Fruit fly (Drosophila melanogaster) whole organism, prepupa: Measurements from ENCODE around the gene Nha1.

Experiments used
- Blimp-1 ChIP-seq: fragments of 200-800 bp; sonication (Bioruptor generic); optimal IDR thresholded peaks from 3 replicates; lab custom pipeline; 2017; ENCODE audit warnings: missing biosample characterization, missing genetic modification characterization, mild to moderate bottlenecking, moderate library complexity, missing genetic modification reagents
- CG10631 ChIP-seq: fragments of 200-800 bp; sonication (Bioruptor generic); optimal IDR thresholded peaks from 2 replicates; lab custom pipeline; 2016; ENCODE audit warnings: missing biosample characterization, missing genetic modification characterization
- CG10669 ChIP-seq: fragments of 200-800 bp; sonication (Bioruptor generic); optimal IDR thresholded peaks from 3 replicates; lab custom pipeline; 2018; ENCODE audit warnings: missing biosample characterization, mild to moderate bottlenecking, missing genetic modification characterization, moderate library complexity
- CG11294 ChIP-seq: fragments of 200-800 bp; sonication (Bioruptor generic); IDR thresholded peaks from 2 replicates; pipeline ENCODE4 v1.3.6; 2022; ENCODE audit warnings: missing biosample characterization, missing genetic modification characterization
- CG11762 ChIP-seq: fragments of 200-800 bp; sonication (Bioruptor generic); optimal IDR thresholded peaks from 3 replicates; lab custom pipeline; 2016; ENCODE audit warnings: missing biosample characterization, missing genetic modification characterization; ENCODE audit not compliant: insufficient read depth
- CG15336 ChIP-seq: fragments of 200-800 bp; sonication (Bioruptor generic); IDR thresholded peaks from 2 replicates; pipeline ENCODE4 v1.3.6; 2022; ENCODE audit warnings: missing biosample characterization, missing genetic modification characterization
- CG1621 ChIP-seq: fragments of 200-800 bp; sonication (Bioruptor generic); optimal IDR thresholded peaks from 3 replicates; lab custom pipeline; 2018; ENCODE audit warnings: missing biosample characterization, mild to moderate bottlenecking, missing genetic modification characterization
- CG3032 ChIP-seq: fragments of 200-800 bp; optimal IDR thresholded peaks from 2 replicates; lab custom pipeline; 2019; ENCODE audit warnings: missing biosample characterization, mild to moderate bottlenecking, missing genetic modification characterization, moderate library complexity
- CG31627 ChIP-seq: fragments of 200-800 bp; sonication (Bioruptor generic); optimal IDR thresholded peaks from 3 replicates; lab custom pipeline; 2016; ENCODE audit warnings: missing biosample characterization, missing genetic modification characterization
- CG32006 ChIP-seq: fragments of 200-800 bp; sonication (Bioruptor generic); optimal IDR thresholded peaks from 3 replicates; lab custom pipeline; 2017; ENCODE audit warnings: missing biosample characterization, mild to moderate bottlenecking, missing genetic modification characterization
- CG34406 ChIP-seq: fragments of 200-800 bp; sonication (Bioruptor generic); optimal IDR thresholded peaks from 3 replicates; lab custom pipeline; 2016; ENCODE audit warnings: missing biosample characterization, missing genetic modification characterization
- CG3919 ChIP-seq: fragments of 200-800 bp; sonication (Bioruptor generic); optimal IDR thresholded peaks from 3 replicates; lab custom pipeline; 2016; ENCODE audit warnings: missing biosample characterization, missing genetic modification characterization
- CG6163 ChIP-seq: fragments of 200-800 bp; sonication (Bioruptor generic); IDR thresholded peaks from 3 replicates; pipeline ENCODE4 v1.3.6; 2022; ENCODE audit warnings: missing biosample characterization, missing genetic modification characterization
- CG6276 ChIP-seq: fragments of 200-800 bp; sonication (Bioruptor generic); optimal IDR thresholded peaks from 2 replicates; lab custom pipeline; 2017; ENCODE audit warnings: missing biosample characterization, mild to moderate bottlenecking, missing genetic modification characterization
- CG6792 ChIP-seq: fragments of 200-800 bp; sonication (Bioruptor generic); optimal IDR thresholded peaks from 3 replicates; lab custom pipeline; 2016; ENCODE audit warnings: missing biosample characterization, missing genetic modification characterization
- CG6808 ChIP-seq: fragments of 200-800 bp; sonication (Bioruptor generic); optimal IDR thresholded peaks from 3 replicates; lab custom pipeline; 2017; ENCODE audit warnings: missing biosample characterization, missing genetic modification characterization, mild to moderate bottlenecking, moderate library complexity, missing genetic modification reagents
- CG6854 ChIP-seq: fragments of 200-800 bp; sonication (Bioruptor generic); optimal IDR thresholded peaks from 2 replicates; lab custom pipeline; 2017; ENCODE audit warnings: missing biosample characterization, mild to moderate bottlenecking, missing genetic modification characterization
- CG7368 ChIP-seq: fragments of 200-800 bp; sonication (Bioruptor generic); optimal IDR thresholded peaks from 3 replicates; lab custom pipeline; 2016; ENCODE audit warnings: missing biosample characterization, missing genetic modification characterization
- CG8119 ChIP-seq: fragments of 200-800 bp; sonication (Bioruptor generic); IDR thresholded peaks from 3 replicates; pipeline ENCODE4 v1.3.6; 2022; ENCODE audit warnings: missing biosample characterization, missing genetic modification characterization
- CG8319 ChIP-seq: fragments of 200-800 bp; sonication (Bioruptor generic); optimal IDR thresholded peaks from 3 replicates; lab custom pipeline; 2016; ENCODE audit warnings: missing biosample characterization, missing genetic modification characterization
- CG9139 ChIP-seq: fragments of 200-800 bp; sonication (Bioruptor generic); optimal IDR thresholded peaks from 3 replicates; lab custom pipeline; 2017; ENCODE audit warnings: missing biosample characterization, mild to moderate bottlenecking, missing genetic modification characterization
- Eip78C ChIP-seq: fragments of 200-800 bp; sonication (Bioruptor generic); peaks from one replicate; lab custom pipeline; 2016; ENCODE audit warnings: missing biosample characterization, missing genetic modification characterization
- Eip93F ChIP-seq: fragments of 200-800 bp; sonication (Bioruptor generic); optimal IDR thresholded peaks from 2 replicates; lab custom pipeline; 2016; ENCODE audit warnings: missing biosample characterization, mild to moderate bottlenecking, missing genetic modification characterization
- Ets21C ChIP-seq: fragments of 200-800 bp; sonication (Bioruptor generic); optimal IDR thresholded peaks from 3 replicates; lab custom pipeline; 2016; ENCODE audit warnings: missing biosample characterization, missing genetic modification characterization
- Ets96B ChIP-seq: fragments of 200-800 bp; optimal IDR thresholded peaks from 2 replicates; lab custom pipeline; 2019; ENCODE audit warnings: missing biosample characterization, mild to moderate bottlenecking, missing genetic modification characterization, moderate library complexity
- Gug ChIP-seq: fragments of 200-800 bp; sonication (Bioruptor generic); IDR thresholded peaks from 2 replicates; pipeline ENCODE4 v1.3.6; 2022; ENCODE audit warnings: missing biosample characterization, missing genetic modification characterization
- Hr38 ChIP-seq: sonication (Bioruptor generic); optimal IDR thresholded peaks from 2 replicates; lab custom pipeline; 2016; ENCODE audit warnings: missing biosample characterization, missing genetic modification characterization
- Hr39 ChIP-seq: fragments of 200-800 bp; sonication (Bioruptor generic); optimal IDR thresholded peaks from 2 replicates; lab custom pipeline; 2016; ENCODE audit warnings: missing biosample characterization, missing genetic modification characterization
- Hr4 ChIP-seq: fragments of 200-800 bp; sonication (Bioruptor generic); optimal IDR thresholded peaks from 3 replicates; lab custom pipeline; 2016; ENCODE audit warnings: missing biosample characterization, missing genetic modification characterization
- Met ChIP-seq: fragments of 200-800 bp; sonication (Bioruptor generic); optimal IDR thresholded peaks from 3 replicates; lab custom pipeline; 2016; ENCODE audit warnings: missing biosample characterization, missing genetic modification characterization
- OdsH ChIP-seq: fragments of 200-800 bp; sonication (Bioruptor generic); optimal IDR thresholded peaks from 3 replicates; lab custom pipeline; 2016; ENCODE audit warnings: missing biosample characterization, missing genetic modification characterization
- Smox ChIP-seq: fragments of 200-800 bp; sonication (Bioruptor generic); optimal IDR thresholded peaks from 3 replicates; lab custom pipeline; 2016; ENCODE audit warnings: missing biosample characterization, missing genetic modification characterization
- Sox102F ChIP-seq: fragments of 200-800 bp; sonication (Bioruptor generic); optimal IDR thresholded peaks from 2 replicates; lab custom pipeline; 2016; ENCODE audit warnings: missing biosample characterization, mild to moderate bottlenecking, missing genetic modification characterization
- Sox15 ChIP-seq: fragments of 200-800 bp; sonication (Bioruptor generic); optimal IDR thresholded peaks from 3 replicates; lab custom pipeline; 2016; ENCODE audit warnings: missing biosample characterization, missing genetic modification characterization
- achi ChIP-seq: fragments of 200-800 bp; sonication (Bioruptor generic); optimal IDR thresholded peaks from 3 replicates; lab custom pipeline; 2016; ENCODE audit warnings: missing biosample characterization, missing genetic modification characterization
- acj6 ChIP-seq: fragments of 200-800 bp; sonication (Bioruptor generic); optimal IDR thresholded peaks from 3 replicates; lab custom pipeline; 2016; ENCODE audit warnings: missing biosample characterization, missing genetic modification characterization
- dac ChIP-seq: fragments of 200-800 bp; sonication (Bioruptor generic); optimal IDR thresholded peaks from 2 replicates; lab custom pipeline; 2017; ENCODE audit warnings: missing biosample characterization, mild to moderate bottlenecking, missing genetic modification characterization
- dsx ChIP-seq: fragments of 200-800 bp; optimal IDR thresholded peaks from 3 replicates; lab custom pipeline; 2019; ENCODE audit warnings: missing biosample characterization, mild to moderate bottlenecking, missing genetic modification characterization, moderate library complexity; ENCODE audit not compliant: poor library complexity, severe bottlenecking
- eg ChIP-seq: fragments of 200-800 bp; sonication (Bioruptor generic); IDR thresholded peaks from 3 replicates; pipeline ENCODE4 v1.3.6; 2022; ENCODE audit warnings: missing biosample characterization, missing genetic modification characterization
- fd85E ChIP-seq: fragments of 200-800 bp; sonication (Bioruptor generic); optimal IDR thresholded peaks from 3 replicates; lab custom pipeline; 2016; ENCODE audit warnings: missing biosample characterization, missing genetic modification characterization
- fkh ChIP-seq: fragments of 200-800 bp; sonication (Bioruptor generic); optimal IDR thresholded peaks from 3 replicates; lab custom pipeline; 2017; ENCODE audit warnings: missing biosample characterization, mild to moderate bottlenecking, missing genetic modification characterization, moderate library complexity
- lz ChIP-seq: fragments of 200-800 bp; sonication (Bioruptor generic); optimal IDR thresholded peaks from 3 replicates; lab custom pipeline; 2016; ENCODE audit warnings: missing biosample characterization, missing genetic modification characterization
- pdm3 ChIP-seq: fragments of 200-800 bp; sonication (Bioruptor generic); optimal IDR thresholded peaks from 3 replicates; lab custom pipeline; 2016; ENCODE audit warnings: missing biosample characterization, missing genetic modification characterization
- spab ChIP-seq: fragments of 200-800 bp; sonication (Bioruptor generic); optimal IDR thresholded peaks from 2 replicates; lab custom pipeline; 2017; ENCODE audit warnings: missing biosample characterization, mild to moderate bottlenecking, missing genetic modification characterization, missing genetic modification reagents
- ss ChIP-seq, 2 experiments: fragments of 200-800 bp; sonication (Bioruptor generic); optimal IDR thresholded peaks; 2 replicates in 1 of 2; 3 replicates in 1 of 2; lab custom pipeline; 2017 to 2018; ENCODE audit warnings: mild to moderate bottlenecking in 2 of 2, missing biosample characterization in 2 of 2, missing genetic modification characterization in 2 of 2, moderate library complexity in 1 of 2
- svp ChIP-seq: fragments of 200-800 bp; sonication (Bioruptor generic); peaks from one replicate; lab custom pipeline; 2016; ENCODE audit warnings: missing biosample characterization, missing genetic modification characterization
- topi ChIP-seq: fragments of 200-800 bp; sonication (Bioruptor generic); optimal IDR thresholded peaks from 3 replicates; lab custom pipeline; 2016; ENCODE audit warnings: missing biosample characterization, missing genetic modification characterization
- vri ChIP-seq: fragments of 200-800 bp; sonication (Bioruptor generic); optimal IDR thresholded peaks from 3 replicates; lab custom pipeline; 2016; ENCODE audit warnings: missing biosample characterization, mild to moderate bottlenecking, missing genetic modification characterization

Nha1 gene

dm6 chr2L:6843434-6843833 is 26.8 kb downstream of the Nha1 start:
- no peak for TF ChIP-seq CG3919 (GFP tag; lab: Kevin White, UChicago)
- no peak for TF ChIP-seq CG6854 (GFP tag; lab: Kevin White, UChicago)
- TF ChIP-seq CG8319 (GFP tag; lab: Kevin White, UChicago) = no peak
- no peak for TF ChIP-seq CG8119 (GFP tag; lab: Robert Waterston, UW)
- no peak for TF ChIP-seq achi (GFP tag; lab: Kevin White, UChicago)
- no peak for TF ChIP-seq spab
- no peak for TF ChIP-seq Smox (GFP tag; lab: Kevin White, UChicago)
- TF ChIP-seq CG9139 (GFP tag; lab: Kevin White, UChicago) = no peak
- no peak for TF ChIP-seq Met
- no peak for TF ChIP-seq fkh (GFP tag; lab: Kevin White, UChicago)
- TF ChIP-seq pdm3 (GFP tag; lab: Kevin White, UChicago) = no peak
- TF ChIP-seq CG6163 (GFP tag; lab: Robert Waterston, UW) = no peak
- TF ChIP-seq Hr4 (GFP tag; lab: Kevin White, UChicago) = no peak
- no peak for TF ChIP-seq Ets21C (GFP tag; lab: Kevin White, UChicago)
- no peak for TF ChIP-seq fd85E (GFP tag; lab: Kevin White, UChicago)
- no peak for TF ChIP-seq Gug (GFP tag; lab: Robert Waterston, UW)
- TF ChIP-seq Sox15 (GFP tag; lab: Kevin White, UChicago) = no peak
- no peak for TF ChIP-seq Hr39 (GFP tag; lab: Kevin White, UChicago)
- TF ChIP-seq CG15336 (GFP tag; lab: Robert Waterston, UW) = no peak

DNA sequence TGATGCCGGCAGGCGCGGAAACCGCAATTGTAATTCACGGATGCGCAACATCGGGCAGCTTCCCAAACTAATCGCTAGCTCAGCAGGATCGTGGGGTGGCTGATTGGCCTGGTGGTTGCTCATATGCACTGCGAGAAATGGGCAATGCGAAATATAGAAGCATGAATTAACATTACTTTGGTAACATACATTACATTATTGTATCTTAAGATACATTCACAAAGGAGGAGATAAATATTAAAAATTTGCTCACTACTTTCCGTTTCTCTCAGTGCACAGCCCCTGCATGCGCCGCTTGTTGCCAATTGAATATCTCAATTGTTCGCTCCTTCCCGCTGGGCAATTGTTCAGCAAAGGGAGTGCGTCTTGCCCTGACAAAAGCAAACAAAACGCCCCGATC is 28.8 kb downstream of the Nha1 start:
- no peak for TF ChIP-seq Ets21C (GFP tag; lab: Kevin White, UChicago)
- TF ChIP-seq lz (GFP tag; lab: Kevin White, UChicago) = no peak
- TF ChIP-seq CG6276 (GFP tag; lab: Kevin White, UChicago) = no peak
- no peak for TF ChIP-seq CG8319 (GFP tag; lab: Kevin White, UChicago)
- TF ChIP-seq eg (GFP tag; lab: Robert Waterston, UW) = no peak
- no peak for TF ChIP-seq CG15336 (GFP tag; lab: Robert Waterston, UW)
- TF ChIP-seq CG10631 (GFP tag; lab: Kevin White, UChicago) = peak; percentile 3
- TF ChIP-seq fd85E (GFP tag; lab: Kevin White, UChicago) = no peak
- TF ChIP-seq Eip93F = no peak
- no peak for TF ChIP-seq dsx
- TF ChIP-seq Blimp-1 = no peak
- TF ChIP-seq CG6808 = peak; percentile 7
- TF ChIP-seq CG10669 (GFP tag; lab: Kevin White, UChicago) = peak; percentile 5
- no peak for TF ChIP-seq OdsH (GFP tag; lab: Kevin White, UChicago)
- TF ChIP-seq CG6163 (GFP tag; lab: Robert Waterston, UW) = no peak
- TF ChIP-seq ss (GFP tag; optimal IDR thresholded peaks at IDR 0.05; lab: Kevin White, UChicago) = no peak
- peak; percentile 1 for TF ChIP-seq achi (GFP tag; lab: Kevin White, UChicago)
- no peak for TF ChIP-seq Ets96B (tag; lab: Kevin White, UChicago)
- TF ChIP-seq CG3919 (GFP tag; lab: Kevin White, UChicago) = peak; percentile 4
- peak; percentile 39 for TF ChIP-seq svp
- TF ChIP-seq CG32006 = no peak
- peak; percentile 2 for TF ChIP-seq spab
- TF ChIP-seq Hr39 (GFP tag; lab: Kevin White, UChicago) = peak; percentile 25
- TF ChIP-seq dac (GFP tag; lab: Kevin White, UChicago) = no peak
- peak; percentile 10 for TF ChIP-seq CG6792 (GFP tag; lab: Kevin White, UChicago)
- no peak for TF ChIP-seq CG6854 (GFP tag; lab: Kevin White, UChicago)
- no peak for TF ChIP-seq Sox15 (GFP tag; lab: Kevin White, UChicago)
- no peak for TF ChIP-seq Sox102F (GFP tag; lab: Kevin White, UChicago)
- TF ChIP-seq Gug (GFP tag; lab: Robert Waterston, UW) = no peak
- peak; percentile 22 for TF ChIP-seq CG31627
- TF ChIP-seq Met = peak; percentile 52
- no peak for TF ChIP-seq CG34406
- no peak for TF ChIP-seq Eip78C
- TF ChIP-seq vri = no peak
- TF ChIP-seq CG3032 (tag; lab: Kevin White, UChicago) = no peak
- TF ChIP-seq acj6 = no peak
- TF ChIP-seq Hr38 (GFP tag; lab: Kevin White, UChicago) = no peak
- no peak for TF ChIP-seq CG7368 (GFP tag; lab: Kevin White, UChicago)
- TF ChIP-seq CG11762 = no peak
- TF ChIP-seq CG11294 (GFP tag; lab: Robert Waterston, UW) = no peak
- no peak for TF ChIP-seq topi
- TF ChIP-seq Hr4 (GFP tag; lab: Kevin White, UChicago) = no peak
- no peak for TF ChIP-seq CG1621
